Worm (Caenorhabditis elegans) whole organism, early embryonic: ENCODE results near the gene clec-156.

Experiments
- B0310.2 ChIP-seq: sonication (generic microtip); optimal IDR thresholded peaks from 2 replicates; lab custom pipeline; 2016; ENCODE audit warnings: mild to moderate bottlenecking, missing genetic modification characterization, missing compliant biosample characterization
- F13C5.2 ChIP-seq: sonication (generic microtip); optimal IDR thresholded peaks from 2 replicates; lab custom pipeline; 2017; ENCODE audit warnings: mild to moderate bottlenecking, missing genetic modification characterization, inconsistent platforms, missing compliant biosample characterization
- aly-1 ChIP-seq: sonication (generic microtip); optimal IDR thresholded peaks from 2 replicates; lab custom pipeline; 2016; ENCODE audit warnings: missing genetic modification characterization, missing compliant biosample characterization
- ama-1 ChIP-seq: fragments of 150-350 bp; optimal IDR thresholded peaks from 2 replicates; lab custom pipeline; 2014
- ceh-13 ChIP-seq: fragments of 200-800 bp; sonication (Bioruptor generic); optimal IDR thresholded peaks from 2 replicates; lab custom pipeline; 2018; ENCODE audit warnings: mild to moderate bottlenecking, missing genetic modification characterization, missing compliant biosample characterization
- ceh-36 ChIP-seq: sonication (generic microtip); optimal IDR thresholded peaks from 2 replicates; lab custom pipeline; 2016; ENCODE audit warnings: missing genetic modification characterization, inconsistent platforms, missing compliant biosample characterization
- ets-7 ChIP-seq: sonication (generic microtip); optimal IDR thresholded peaks from 2 replicates; lab custom pipeline; 2016; ENCODE audit warnings: missing genotype, missing genetic modification characterization, missing compliant biosample characterization
- flt-1 ChIP-seq: fragments of 200-800 bp; sonication (Bioruptor generic); IDR thresholded peaks from 2 replicates; pipeline ENCODE4 v1.3.6; 2022; ENCODE audit warnings: missing genetic modification characterization, missing compliant biosample characterization
- hmbx-1 ChIP-seq: sonication (generic microtip); optimal IDR thresholded peaks from 2 replicates; lab custom pipeline; 2016; ENCODE audit warnings: mild to moderate bottlenecking, missing genetic modification characterization, missing compliant biosample characterization
- hmg-4 ChIP-seq: fragments of 200-800 bp; sonication (Bioruptor generic); optimal IDR thresholded peaks from 2 replicates; lab custom pipeline; 2018; ENCODE audit warnings: mild to moderate bottlenecking, missing genetic modification characterization, missing compliant biosample characterization
- hnd-1 ChIP-seq: sonication (generic microtip); optimal IDR thresholded peaks from 2 replicates; lab custom pipeline; 2016; ENCODE audit warnings: missing genetic modification characterization, missing compliant biosample characterization
- pes-1 ChIP-seq: fragments of 200-800 bp; sonication (Bioruptor generic); IDR thresholded peaks from 2 replicates; pipeline ENCODE4 v1.3.6; 2022; ENCODE audit warnings: missing genetic modification reagents, missing genetic modification characterization, missing compliant biosample characterization
- scrt-1 ChIP-seq: fragments of 200-800 bp; sonication (Bioruptor generic); IDR thresholded peaks from 2 replicates; pipeline ENCODE4 v1.3.6; 2022; ENCODE audit warnings: missing genetic modification characterization, missing compliant biosample characterization
- sea-1 ChIP-seq: fragments of 200-800 bp; sonication (Bioruptor generic); conservative IDR thresholded peaks from 2 replicates; pipeline ENCODE4 v1.3.6; 2022; ENCODE audit warnings: missing genetic modification characterization, missing compliant biosample characterization
- tbx-11 ChIP-seq: fragments of 200-800 bp; sonication (Bioruptor generic); IDR thresholded peaks from 2 replicates; pipeline ENCODE4 v1.3.6; 2022; ENCODE audit warnings: missing genetic modification characterization, missing compliant biosample characterization
- tbx-37 ChIP-seq: fragments of 200-800 bp; sonication (Bioruptor generic); conservative IDR thresholded peaks from 2 replicates; pipeline ENCODE4 v1.3.6; 2022; ENCODE audit warnings: missing genetic modification reagents, missing genetic modification characterization, missing compliant biosample characterization
- tra-4 ChIP-seq: sonication (generic microtip); optimal IDR thresholded peaks from 2 replicates; lab custom pipeline; 2017; ENCODE audit warnings: missing genetic modification characterization, missing compliant biosample characterization

clec-156 gene

ce11 chrIII:4873395-4873794 is 31.3 kb upstream of the clec-156 start:
- TF ChIP-seq scrt-1 (GFP tag; lab: Robert Waterston, UW) (no peak), ceh-36 (tag; lab: Kevin White, UChicago) (no peak), ama-1 (lab: Kevin White, UChicago) (no peak), aly-1 (tag; lab: Kevin White, UChicago) (no peak), pes-1 (GFP tag; lab: Robert Waterston, UW) (no peak), ets-7 (tag; lab: Kevin White, UChicago) (no peak), ceh-13 (GFP tag; lab: Kevin White, UChicago) (no peak)

- TF ChIP-seq tra-4 (tag; lab: Kevin White, UChicago), result no peak
- TF ChIP-seq F13C5.2 (tag; lab: Kevin White, UChicago), result no peak
- TF ChIP-seq ceh-13 (GFP tag; lab: Kevin White, UChicago), result no peak
- TF ChIP-seq flt-1 (GFP tag; lab: Robert Waterston, UW), result no peak
- TF ChIP-seq hnd-1, result no peak
Observed at ce11 chrIII:4870478-4870877, 28.4 kb upstream of the clec-156 start, which contains the start of gene gipc-1. Gene gipc-1 (plus strand): TSS chrIII:4870778.

- TF ChIP-seq tbx-11 (GFP tag; lab: Robert Waterston, UW), result no peak
- TF ChIP-seq pes-1 (GFP tag; lab: Robert Waterston, UW), result no peak
- TF ChIP-seq flt-1 (GFP tag; lab: Robert Waterston, UW), result no peak
- TF ChIP-seq F13C5.2 (tag; lab: Kevin White, UChicago), result no peak
- no peak for TF ChIP-seq hmbx-1 (tag; lab: Kevin White, UChicago)
Observed at ce11 chrIII:4868643-4869042, 26.6 kb upstream of the clec-156 start, which contains the start of the genes msd-4 and C35D10.3. Gene msd-4 (minus strand): TSS chrIII:4868743. Gene C35D10.3 (plus strand): TSS chrIII:4868921.

DNA sequence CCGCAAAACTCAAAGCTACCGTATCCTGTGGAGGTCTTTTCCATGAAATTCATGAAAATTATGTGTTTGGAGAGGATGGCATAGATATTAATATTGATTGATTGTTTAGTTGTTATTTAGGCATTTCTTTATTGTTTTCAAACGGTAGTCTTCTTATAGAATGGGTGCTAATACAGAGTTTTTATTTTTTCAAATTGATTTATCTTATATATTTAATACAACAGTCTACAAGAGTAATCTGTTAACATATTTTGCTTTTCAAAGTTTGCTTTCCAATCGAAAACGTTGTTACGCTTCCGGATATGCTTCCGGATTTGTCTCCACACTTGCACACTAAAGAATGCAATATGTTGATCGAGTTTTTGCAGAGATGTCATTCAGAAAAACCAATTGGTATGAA is 24.7 kb upstream of the clec-156 start, which contains the start of gene C35D10.17:
C35D10.17 (plus strand) TSS at position 301 of the 400 bp plus-strand sequence.
- TF ChIP-seq hmbx-1 (tag; lab: Kevin White, UChicago) (no peak), ets-7 (tag; lab: Kevin White, UChicago) (no peak), F13C5.2 (tag; lab: Kevin White, UChicago) (no peak), hmg-4 (no peak), ceh-36 (tag; lab: Kevin White, UChicago) (no peak), ama-1 (lab: Kevin White, UChicago) (no peak), scrt-1 (GFP tag; lab: Robert Waterston, UW) (no peak), sea-1 (GFP tag; lab: Robert Waterston, UW) (no peak), tbx-37 (GFP tag; lab: Robert Waterston, UW) (no peak), tbx-11 (GFP tag; lab: Robert Waterston, UW) (no peak), pes-1 (GFP tag; lab: Robert Waterston, UW) (no peak), B0310.2 (tag; lab: Kevin White, UChicago) (no peak), ceh-13 (GFP tag; lab: Kevin White, UChicago) (no peak), hnd-1 (no peak), tra-4 (tag; lab: Kevin White, UChicago) (no peak), aly-1 (tag; lab: Kevin White, UChicago) (no peak), flt-1 (GFP tag; lab: Robert Waterston, UW) (no peak)

DNA sequence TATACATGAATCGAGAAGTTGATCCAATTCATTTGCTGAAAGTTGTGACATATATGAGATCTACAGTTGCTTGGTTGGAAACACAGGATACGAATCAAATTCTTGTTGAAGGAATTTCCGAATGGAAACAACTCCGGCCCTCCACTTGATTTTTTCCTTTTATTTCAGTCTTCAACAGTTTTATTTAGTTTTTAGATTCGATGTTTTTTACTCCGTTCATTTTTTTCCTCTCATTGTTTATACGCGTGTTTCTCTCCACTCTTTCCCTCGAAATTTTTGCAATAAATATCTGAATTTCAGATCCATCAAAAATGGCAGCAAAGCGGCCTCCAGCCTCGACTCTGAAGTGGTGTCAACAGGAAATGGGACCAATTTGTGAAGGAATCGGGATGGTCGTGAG is 21.1 kb upstream of the clec-156 start, which contains the start of gene coq-8:
coq-8 (plus strand) TSS at position 301 of the 400 bp plus-strand sequence.
- TF ChIP-seq ceh-36 (tag; lab: Kevin White, UChicago) (no peak), hmg-4 (no peak), aly-1 (tag; lab: Kevin White, UChicago) (no peak), hnd-1 (no peak)

DNA sequence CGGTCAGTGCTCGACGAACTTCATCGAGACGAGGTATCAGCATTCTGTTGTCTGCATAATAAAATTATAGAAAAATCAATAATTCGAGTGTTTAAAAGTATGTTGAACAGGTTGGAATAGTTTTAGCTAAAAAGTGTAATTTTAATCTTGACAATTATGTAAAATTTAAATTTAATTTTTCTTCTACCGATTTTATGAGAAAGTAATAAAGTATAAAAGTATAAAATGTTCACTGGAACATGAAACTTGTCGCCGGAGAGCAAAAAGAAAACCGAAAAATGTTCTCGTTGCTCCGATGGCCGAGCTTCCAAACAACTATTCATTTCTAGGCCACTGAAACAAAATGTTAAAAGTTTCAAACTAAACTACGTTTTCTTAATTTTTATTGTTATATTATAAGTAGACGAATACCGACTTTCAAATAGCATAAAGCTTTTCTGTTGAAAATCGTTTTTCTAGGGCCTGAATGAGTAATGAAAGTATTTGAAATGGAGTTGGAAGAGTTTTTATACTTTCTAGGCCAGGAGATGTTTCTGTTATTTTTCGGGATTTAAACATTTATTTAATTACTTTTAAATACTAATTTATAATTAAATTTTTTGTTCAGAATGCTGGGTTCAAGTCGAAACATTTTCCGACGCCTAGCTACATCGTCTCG is 19.8 kb upstream of the clec-156 start, which contains the start of the genes C35D10.10 and C35D10.5:
C35D10.10 (minus strand) TSS at position 51 of the 658 bp plus-strand sequence.
C35D10.5 (plus strand) TSS at position 608 of the 658 bp plus-strand sequence.
- TF ChIP-seq ama-1 (lab: Kevin White, UChicago) (no peak), tbx-11 (GFP tag; lab: Robert Waterston, UW) (no peak), ceh-13 (GFP tag; lab: Kevin White, UChicago) (no peak), ets-7 (tag; lab: Kevin White, UChicago) (no peak)

DNA sequence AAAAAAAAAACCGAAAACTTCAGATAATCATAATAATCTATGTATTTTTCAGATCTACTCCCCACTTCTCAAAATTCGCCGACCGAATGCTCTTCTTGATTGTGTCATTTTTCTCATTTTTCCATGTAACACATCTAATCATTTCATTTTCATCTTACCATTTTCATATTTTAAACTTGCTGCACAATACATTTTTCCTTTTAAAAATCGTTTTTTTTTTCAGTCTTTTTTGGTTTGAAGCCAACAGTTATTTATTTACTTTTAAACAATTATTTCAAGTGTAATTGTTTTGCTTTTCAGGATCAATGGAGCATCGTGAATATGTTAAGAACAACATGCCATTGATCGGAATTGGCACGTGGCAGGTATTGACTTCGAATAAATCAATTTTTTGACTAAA is 17.0 kb upstream of the clec-156 start, which contains the start of gene C35D10.6:
C35D10.6 (plus strand) TSS at position 301 of the 400 bp plus-strand sequence.
- TF ChIP-seq tbx-11 (GFP tag; lab: Robert Waterston, UW) (no peak), aly-1 (tag; lab: Kevin White, UChicago) (no peak), hmbx-1 (tag; lab: Kevin White, UChicago) (no peak), ama-1 (lab: Kevin White, UChicago) (no peak), B0310.2 (tag; lab: Kevin White, UChicago) (no peak), scrt-1 (GFP tag; lab: Robert Waterston, UW) (no peak), F13C5.2 (tag; lab: Kevin White, UChicago) (no peak), tbx-37 (GFP tag; lab: Robert Waterston, UW) (no peak), pes-1 (GFP tag; lab: Robert Waterston, UW) (no peak), ets-7 (tag; lab: Kevin White, UChicago) (no peak), ceh-13 (GFP tag; lab: Kevin White, UChicago) (no peak)

DNA sequence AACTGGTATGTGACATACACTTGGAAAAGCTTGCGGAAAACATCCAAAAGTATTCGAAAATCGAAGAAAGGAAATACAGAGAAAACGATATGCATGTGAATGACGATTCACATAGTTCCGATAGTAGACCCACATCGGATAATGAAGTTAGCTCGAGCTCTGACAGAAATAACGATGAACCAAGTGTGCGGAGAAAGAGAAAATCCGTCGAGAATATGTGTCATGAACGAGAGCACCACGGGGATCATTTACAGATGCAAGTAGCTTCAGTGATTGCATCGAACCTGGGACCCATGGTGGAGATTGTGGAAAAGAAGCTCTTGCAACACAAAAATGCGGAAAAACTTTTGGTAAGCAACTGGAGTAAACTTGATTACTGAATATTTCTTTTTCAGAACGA is 14.9 kb upstream of the clec-156 start:
- TF ChIP-seq ceh-13 (GFP tag; lab: Kevin White, UChicago) (no peak), B0310.2 (tag; lab: Kevin White, UChicago) (no peak), hmg-4 (no peak), ceh-36 (tag; lab: Kevin White, UChicago) (no peak), ama-1 (lab: Kevin White, UChicago) (no peak), sea-1 (GFP tag; lab: Robert Waterston, UW) (no peak), tbx-37 (GFP tag; lab: Robert Waterston, UW) (no peak), pes-1 (GFP tag; lab: Robert Waterston, UW) (no peak), flt-1 (GFP tag; lab: Robert Waterston, UW) (no peak), hmbx-1 (tag; lab: Kevin White, UChicago) (no peak), aly-1 (tag; lab: Kevin White, UChicago) (no peak)
